Fruit fly (Drosophila melanogaster): Measurements from ENCODE around the gene CG14218.

CG14218 gene

dm6 chrX:19565714-19566316, 16.0 kb downstream of the CG14218 start, which contains the start of the genes Grip84 and car (continued):
- TF ChIP-seq TFAM (GFP tag; optimal IDR thresholded peaks at IDR 0.05) (no peak), Mad (GFP tag; optimal IDR thresholded peaks at IDR 0.05) (peak; percentile 38), shn (GFP tag; optimal IDR thresholded peaks at IDR 0.05) (no peak), CG8359 (GFP tag; optimal IDR thresholded peaks at IDR 0.05; ENCODE audit: borderline replicate concordance) (no peak), CG11247 (GFP tag; IDR thresholded peaks at IDR 0.05) (0 out of 2 replicates have a peak, but pooled peaks have one; percentile 29), CG1832 (GFP tag; optimal IDR thresholded peaks at IDR 0.05) (no peak), onecut (GFP tag; IDR thresholded peaks at IDR 0.05) (no peak), CG1792 (GFP tag; optimal IDR thresholded peaks at IDR 0.05) (no peak), Bgb (GFP tag; IDR thresholded peaks at IDR 0.05; ENCODE audit: partially characterized antibody) (0 out of 2 replicates have a peak, but pooled peaks have one; percentile 7), fu2 (GFP tag; optimal IDR thresholded peaks at IDR 0.05) (no peak), ase (GFP tag; IDR thresholded peaks at IDR 0.05) (no peak), hb (GFP tag; IDR thresholded peaks at IDR 0.05; ENCODE audit: partially characterized antibody) (no peak), ftz-f1 (GFP tag; optimal IDR thresholded peaks at IDR 0.05) (no peak), CG8478 (optimal IDR thresholded peaks at IDR 0.05) (no peak), Six4 (GFP tag; optimal IDR thresholded peaks at IDR 0.05) (no peak), slbo (GFP tag; IDR thresholded peaks at IDR 0.05) (peak; percentile 84), Dref (GFP tag; IDR thresholded peaks at IDR 0.05) (peak; percentile 35; the same call in 1 of the 2 replicates), Rfx (GFP tag; IDR thresholded peaks at IDR 0.05) (peak; percentile 72), CG5180 (GFP tag; optimal IDR thresholded peaks at IDR 0.05) (no peak), peb (GFP tag; IDR thresholded peaks at IDR 0.05) (peak; percentile 11; the same call in 1 of the 2 replicates), org-1 (GFP tag; optimal IDR thresholded peaks at IDR 0.05) (peak; percentile 7), lmd (GFP tag; IDR thresholded peaks at IDR 0.05) (peak; percentile 73), tll (GFP tag; optimal IDR thresholded peaks at IDR 0.05) (peak; percentile 8 to 89), ems (GFP tag; optimal IDR thresholded peaks at IDR 0.05) (no peak), CG7745 (tag; optimal IDR thresholded peaks at IDR 0.05) (no peak), dan (GFP tag; IDR thresholded peaks at IDR 0.05) (no peak), E2f1 (GFP tag; IDR thresholded peaks at IDR 0.05) (peak; percentile 32; the same call in 1 of the 2 replicates), Jarid2 (GFP tag; optimal IDR thresholded peaks at IDR 0.05) (no peak), mld (GFP tag; IDR thresholded peaks at IDR 0.05; ENCODE audit: partially characterized antibody) (no peak), CG11456 (GFP tag; IDR thresholded peaks at IDR 0.05) (0 out of 3 replicates have a peak, but pooled peaks have one; percentile 8), vnd (GFP tag; IDR thresholded peaks at IDR 0.05; ENCODE audit: partially characterized antibody) (no peak), CG9797 (GFP tag; optimal IDR thresholded peaks at IDR 0.05) (peak; percentile 77), CG17385 (GFP tag; optimal IDR thresholded peaks at IDR 0.05) (peak; percentile 51), CG6689 (GFP tag; IDR thresholded peaks at IDR 0.05) (peak; percentile 79; the same call in 1 of the 2 replicates), chinmo (GFP tag; IDR thresholded peaks at IDR 0.05; ENCODE audit: partially characterized antibody) (peak; percentile 30; the same call in 1 of the 4 replicates), CG12104 (GFP tag; optimal IDR thresholded peaks at IDR 0.05) (peak; percentile 29), Hmr (GFP tag; optimal IDR thresholded peaks at IDR 0.05) (no peak), CG6791 (GFP tag; IDR thresholded peaks at IDR 0.05; ENCODE audit: partially characterized antibody) (no peak), Gsc (GFP tag; IDR thresholded peaks at IDR 0.05) (no peak), CG17361 (GFP tag; IDR thresholded peaks at IDR 0.05) (peak; percentile 86), HLH3B (GFP tag; IDR thresholded peaks at IDR 0.05) (peak; percentile 55; the same call in 1 of the 2 replicates), cad (GFP tag; optimal IDR thresholded peaks at IDR 0.05) (no peak), CG17359 (tag; optimal IDR thresholded peaks at IDR 0.05) (no peak), gem (tag; optimal IDR thresholded peaks at IDR 0.05) (peak; percentile 86), esg (GFP tag; conservative IDR thresholded peaks at IDR 0.05) (peak; percentile 67), H15 (GFP tag; IDR thresholded peaks at IDR 0.05) (peak; percentile 43; the same call in 1 of the 3 replicates), Adf1 (GFP tag; IDR thresholded peaks at IDR 0.05) (peak; percentile 20; the same call in 1 of the 2 replicates), CG31224 (GFP tag; IDR thresholded peaks at IDR 0.05) (peak; percentile 49), Hr78 (GFP tag; optimal IDR thresholded peaks at IDR 0.05) (no peak), Dad (GFP tag; optimal IDR thresholded peaks at IDR 0.05) (peak; percentile 46)

Data from whole organism, embryonic.